Worm (Caenorhabditis elegans): ENCODE results near the gene ndub-6.

Gene ndub-6

ce11 chrIV:11681905-11682304 is 29.7 kb downstream of the ndub-6 start, which contains the start of gene ZK792.4:
Gene ZK792.4, minus strand, starts transcription at chrIV:11682005.
- no peak for TF ChIP-seq scrt-1 (GFP tag; IDR thresholded peaks at IDR 0.05)
- no peak for TF ChIP-seq ceh-36 (tag; optimal IDR thresholded peaks at IDR 0.05)
- TF ChIP-seq sea-1 (GFP tag; conservative IDR thresholded peaks at IDR 0.05), result no peak
- no peak for TF ChIP-seq pes-1 (GFP tag; IDR thresholded peaks at IDR 0.05)
- TF ChIP-seq tbx-37 (GFP tag; conservative IDR thresholded peaks at IDR 0.05), result no peak
- TF ChIP-seq F13C5.2 (tag; optimal IDR thresholded peaks at IDR 0.05), result no peak
- no peak for TF ChIP-seq hmbx-1 (tag; optimal IDR thresholded peaks at IDR 0.05)
- no peak for TF ChIP-seq tbx-11 (GFP tag; IDR thresholded peaks at IDR 0.05)
- no peak for TF ChIP-seq tra-4 (tag; optimal IDR thresholded peaks at IDR 0.05)

ce11 chrIV:11688018-11688417 is 35.8 kb downstream of the ndub-6 start, which contains the start of gene ZK792.5:
Gene ZK792.5, minus strand, starts transcription at chrIV:11688118.
- no peak for TF ChIP-seq ceh-13 (GFP tag; optimal IDR thresholded peaks at IDR 0.05)
- no peak for TF ChIP-seq tbx-11 (GFP tag; IDR thresholded peaks at IDR 0.05)
- no peak for TF ChIP-seq pes-1 (GFP tag; IDR thresholded peaks at IDR 0.05)
- TF ChIP-seq hnd-1 (tag; optimal IDR thresholded peaks at IDR 0.05), result no peak
- TF ChIP-seq F13C5.2 (tag; optimal IDR thresholded peaks at IDR 0.05), result no peak
- TF ChIP-seq flt-1 (GFP tag; IDR thresholded peaks at IDR 0.05), result no peak
- TF ChIP-seq tra-4 (tag; optimal IDR thresholded peaks at IDR 0.05), result no peak
- TF ChIP-seq ama-1 (optimal IDR thresholded peaks at IDR 0.05), result no peak
- no peak for TF ChIP-seq sea-1 (GFP tag; conservative IDR thresholded peaks at IDR 0.05)

- no peak for TF ChIP-seq hnd-1 (tag; optimal IDR thresholded peaks at IDR 0.05)
- TF ChIP-seq ama-1 (optimal IDR thresholded peaks at IDR 0.05), result no peak
- TF ChIP-seq hmbx-1 (tag; optimal IDR thresholded peaks at IDR 0.05), result no peak
- no peak for TF ChIP-seq F13C5.2 (tag; optimal IDR thresholded peaks at IDR 0.05)
- TF ChIP-seq flt-1 (GFP tag; IDR thresholded peaks at IDR 0.05), result no peak
- no peak for TF ChIP-seq ceh-13 (GFP tag; optimal IDR thresholded peaks at IDR 0.05)
- TF ChIP-seq aly-1 (tag; optimal IDR thresholded peaks at IDR 0.05), result no peak
- TF ChIP-seq tra-4 (tag; optimal IDR thresholded peaks at IDR 0.05), result no peak
- TF ChIP-seq scrt-1 (GFP tag; IDR thresholded peaks at IDR 0.05), result no peak
- TF ChIP-seq sea-1 (GFP tag; conservative IDR thresholded peaks at IDR 0.05), result no peak
- TF ChIP-seq tbx-11 (GFP tag; IDR thresholded peaks at IDR 0.05), result no peak
- TF ChIP-seq hmg-4 (GFP tag; optimal IDR thresholded peaks at IDR 0.05), result no peak
- TF ChIP-seq B0310.2 (tag; optimal IDR thresholded peaks at IDR 0.05), result no peak
These were observed 38.8 kb downstream of the ndub-6 start, which contains the start of gene let-60 for ce11 chrIV:11690988-11691387. Gene let-60, minus strand, starts transcription at chrIV:11691088.

DNA sequence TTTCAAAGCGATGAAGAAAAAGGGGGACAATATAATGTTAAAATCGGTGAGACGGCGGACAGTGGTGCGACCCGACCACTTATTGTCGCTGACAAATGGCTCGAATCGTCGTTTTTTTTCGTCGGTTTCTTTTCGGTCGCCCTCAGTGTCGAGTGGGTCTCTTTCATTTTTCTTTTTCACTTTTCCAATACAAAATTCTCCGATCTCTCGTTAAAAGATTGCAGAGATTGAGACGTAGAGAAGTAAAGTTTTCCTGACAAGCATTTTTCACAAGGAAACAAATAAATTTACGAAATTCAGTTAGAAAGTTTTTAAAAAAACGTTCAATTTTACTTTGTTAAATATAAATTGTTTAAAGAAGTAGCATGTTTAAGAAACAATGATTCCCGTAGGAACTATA is 39.3 kb downstream of the ndub-6 start:
- TF ChIP-seq pes-1 (GFP tag; IDR thresholded peaks at IDR 0.05), result no peak
- TF ChIP-seq scrt-1 (GFP tag; IDR thresholded peaks at IDR 0.05), result no peak
- TF ChIP-seq F13C5.2 (tag; optimal IDR thresholded peaks at IDR 0.05), result no peak
- TF ChIP-seq ama-1 (optimal IDR thresholded peaks at IDR 0.05), result no peak
- no peak for TF ChIP-seq tbx-11 (GFP tag; IDR thresholded peaks at IDR 0.05)
- no peak for TF ChIP-seq tra-4 (tag; optimal IDR thresholded peaks at IDR 0.05)
- TF ChIP-seq hmg-4 (GFP tag; optimal IDR thresholded peaks at IDR 0.05), result no peak
- no peak for TF ChIP-seq sea-1 (GFP tag; conservative IDR thresholded peaks at IDR 0.05)
- no peak for TF ChIP-seq hmbx-1 (tag; optimal IDR thresholded peaks at IDR 0.05)

ce11 chrIV:11692071-11692673 is 40.0 kb downstream of the ndub-6 start:
- 0 out of 2 replicates have a peak, but pooled peaks have one; percentile 38 for TF ChIP-seq pes-1 (GFP tag; IDR thresholded peaks at IDR 0.05)
- TF ChIP-seq aly-1 (tag; optimal IDR thresholded peaks at IDR 0.05), result peak; percentile 35
- TF ChIP-seq scrt-1 (GFP tag; IDR thresholded peaks at IDR 0.05), result no peak
- TF ChIP-seq tbx-11 (GFP tag; IDR thresholded peaks at IDR 0.05), result no peak
- TF ChIP-seq F13C5.2 (tag; optimal IDR thresholded peaks at IDR 0.05), result peak; percentile 48
- peak; percentile 82 for TF ChIP-seq hmg-4 (GFP tag; optimal IDR thresholded peaks at IDR 0.05)

ce11 chrIV:11693493-11693892 is 41.3 kb downstream of the ndub-6 start, which contains the start of gene ZK792.12:
Gene ZK792.12, plus strand, starts transcription at chrIV:11693793.
- TF ChIP-seq flt-1 (GFP tag; IDR thresholded peaks at IDR 0.05), result no peak
- TF ChIP-seq tra-4 (tag; optimal IDR thresholded peaks at IDR 0.05), result no peak

DNA sequence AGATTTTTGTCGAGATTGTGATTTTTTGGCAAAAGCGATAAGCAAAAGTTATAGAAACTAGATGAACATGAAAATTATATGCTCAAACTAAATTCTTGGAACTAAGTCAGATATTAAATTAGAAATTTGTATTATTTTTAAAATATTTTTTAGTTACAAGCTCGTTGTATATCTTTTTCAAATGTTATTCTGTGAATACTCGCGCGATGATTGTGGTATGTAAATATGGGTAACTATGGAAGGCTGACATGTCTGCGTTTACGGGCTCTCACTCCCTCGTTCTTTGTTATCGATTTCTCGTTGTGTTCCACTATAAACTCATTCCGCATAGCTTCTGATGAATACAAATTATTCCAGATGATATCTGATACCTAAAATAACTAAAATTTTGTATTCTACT is 41.9 kb downstream of the ndub-6 start, which contains the start of gene ZK792.7:
TSS of gene ZK792.7 (plus strand) at position 301 of the 400 bp plus-strand sequence.
- no peak for TF ChIP-seq tbx-37 (GFP tag; conservative IDR thresholded peaks at IDR 0.05)
- no peak for TF ChIP-seq ceh-36 (tag; optimal IDR thresholded peaks at IDR 0.05)
- no peak for TF ChIP-seq scrt-1 (GFP tag; IDR thresholded peaks at IDR 0.05)
- no peak for TF ChIP-seq aly-1 (tag; optimal IDR thresholded peaks at IDR 0.05)
- TF ChIP-seq tra-4 (tag; optimal IDR thresholded peaks at IDR 0.05), result no peak
- TF ChIP-seq flt-1 (GFP tag; IDR thresholded peaks at IDR 0.05), result no peak
- TF ChIP-seq B0310.2 (tag; optimal IDR thresholded peaks at IDR 0.05), result no peak
- no peak for TF ChIP-seq ama-1 (optimal IDR thresholded peaks at IDR 0.05)
- TF ChIP-seq hmg-4 (GFP tag; optimal IDR thresholded peaks at IDR 0.05), result no peak
- no peak for TF ChIP-seq F13C5.2 (tag; optimal IDR thresholded peaks at IDR 0.05)
- TF ChIP-seq hmbx-1 (tag; optimal IDR thresholded peaks at IDR 0.05), result no peak
- TF ChIP-seq sea-1 (GFP tag; conservative IDR thresholded peaks at IDR 0.05), result no peak
- TF ChIP-seq hnd-1 (tag; optimal IDR thresholded peaks at IDR 0.05), result no peak
- no peak for TF ChIP-seq pes-1 (GFP tag; IDR thresholded peaks at IDR 0.05)
- no peak for TF ChIP-seq ets-7 (tag; optimal IDR thresholded peaks at IDR 0.05)
- TF ChIP-seq tbx-11 (GFP tag; IDR thresholded peaks at IDR 0.05), result no peak
- no peak for TF ChIP-seq ceh-13 (GFP tag; optimal IDR thresholded peaks at IDR 0.05)

DNA sequence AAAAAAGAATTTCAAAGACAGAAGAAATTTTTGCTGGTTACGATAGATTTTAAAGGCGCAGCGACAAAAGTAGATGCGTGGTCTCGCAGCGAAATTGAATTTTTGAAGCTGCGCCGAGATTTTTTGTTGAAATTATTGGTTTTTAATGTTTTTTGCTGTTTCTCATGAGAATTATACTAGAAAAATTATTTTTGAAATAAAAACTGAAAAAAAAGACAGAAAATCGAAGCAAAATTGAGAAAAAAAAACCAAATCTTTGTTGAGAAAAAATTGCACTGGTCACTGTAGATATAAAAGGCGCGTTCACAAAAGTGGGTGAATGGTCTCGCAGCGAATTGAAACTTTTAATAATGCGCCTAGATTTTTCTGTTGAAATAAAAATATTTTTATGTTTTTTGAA is 43.4 kb downstream of the ndub-6 start:
- TF ChIP-seq B0310.2 (tag; optimal IDR thresholded peaks at IDR 0.05), result no peak
- no peak for TF ChIP-seq scrt-1 (GFP tag; IDR thresholded peaks at IDR 0.05)
- no peak for TF ChIP-seq ama-1 (optimal IDR thresholded peaks at IDR 0.05)
- no peak for TF ChIP-seq ets-7 (tag; optimal IDR thresholded peaks at IDR 0.05)
- TF ChIP-seq F13C5.2 (tag; optimal IDR thresholded peaks at IDR 0.05), result no peak
- TF ChIP-seq sea-1 (GFP tag; conservative IDR thresholded peaks at IDR 0.05), result no peak
- TF ChIP-seq hmg-4 (GFP tag; optimal IDR thresholded peaks at IDR 0.05), result no peak

Data from whole organism, early embryonic.